Worm (Caenorhabditis elegans) whole organism, early embryonic: ENCODE measurements around the gene mrps-22.

Experiments used
- B0310.2 ChIP-seq: sonication (generic microtip); optimal IDR thresholded peaks from 2 replicates; lab custom pipeline; 2016; ENCODE audit warnings: mild to moderate bottlenecking, missing genetic modification characterization, missing compliant biosample characterization
- F13C5.2 ChIP-seq: sonication (generic microtip); optimal IDR thresholded peaks from 2 replicates; lab custom pipeline; 2017; ENCODE audit warnings: mild to moderate bottlenecking, missing genetic modification characterization, inconsistent platforms, missing compliant biosample characterization
- aly-1 ChIP-seq: sonication (generic microtip); optimal IDR thresholded peaks from 2 replicates; lab custom pipeline; 2016; ENCODE audit warnings: missing genetic modification characterization, missing compliant biosample characterization
- ama-1 ChIP-seq: fragments of 150-350 bp; optimal IDR thresholded peaks from 2 replicates; lab custom pipeline; 2014
- hmbx-1 ChIP-seq: sonication (generic microtip); optimal IDR thresholded peaks from 2 replicates; lab custom pipeline; 2016; ENCODE audit warnings: mild to moderate bottlenecking, missing genetic modification characterization, missing compliant biosample characterization
- hmg-4 ChIP-seq: fragments of 200-800 bp; sonication (Bioruptor generic); optimal IDR thresholded peaks from 2 replicates; lab custom pipeline; 2018; ENCODE audit warnings: mild to moderate bottlenecking, missing genetic modification characterization, missing compliant biosample characterization
- pes-1 ChIP-seq: fragments of 200-800 bp; sonication (Bioruptor generic); IDR thresholded peaks from 2 replicates; pipeline ENCODE4 v1.3.6; 2022; ENCODE audit warnings: missing genetic modification reagents, missing genetic modification characterization, missing compliant biosample characterization
- tbx-11 ChIP-seq: fragments of 200-800 bp; sonication (Bioruptor generic); IDR thresholded peaks from 2 replicates; pipeline ENCODE4 v1.3.6; 2022; ENCODE audit warnings: missing genetic modification characterization, missing compliant biosample characterization
- tbx-37 ChIP-seq: fragments of 200-800 bp; sonication (Bioruptor generic); conservative IDR thresholded peaks from 2 replicates; pipeline ENCODE4 v1.3.6; 2022; ENCODE audit warnings: missing genetic modification reagents, missing genetic modification characterization, missing compliant biosample characterization
- tra-4 ChIP-seq: sonication (generic microtip); optimal IDR thresholded peaks from 2 replicates; lab custom pipeline; 2017; ENCODE audit warnings: missing genetic modification characterization, missing compliant biosample characterization

- TF ChIP-seq F13C5.2 (tag; lab: Kevin White, UChicago) (no peak), B0310.2 (tag; lab: Kevin White, UChicago) (no peak), tbx-37 (GFP tag; lab: Robert Waterston, UW) (no peak), tra-4 (tag; lab: Kevin White, UChicago) (no peak), ama-1 (lab: Kevin White, UChicago) (no peak), hmg-4 (GFP tag; lab: Kevin White, UChicago) (no peak), aly-1 (tag; lab: Kevin White, UChicago) (no peak), tbx-11 (GFP tag; lab: Robert Waterston, UW) (no peak), hmbx-1 (no peak), pes-1 (GFP tag; lab: Robert Waterston, UW) (no peak)
Measured at ce11 chrII:10571967-10572366, 10.5 kb upstream of the mrps-22 start, which contains the start of gene C06A1.3.
